Fruit fly (Drosophila melanogaster): ENCODE data around the gene Gbeta5.

Gene Gbeta5

DNA sequence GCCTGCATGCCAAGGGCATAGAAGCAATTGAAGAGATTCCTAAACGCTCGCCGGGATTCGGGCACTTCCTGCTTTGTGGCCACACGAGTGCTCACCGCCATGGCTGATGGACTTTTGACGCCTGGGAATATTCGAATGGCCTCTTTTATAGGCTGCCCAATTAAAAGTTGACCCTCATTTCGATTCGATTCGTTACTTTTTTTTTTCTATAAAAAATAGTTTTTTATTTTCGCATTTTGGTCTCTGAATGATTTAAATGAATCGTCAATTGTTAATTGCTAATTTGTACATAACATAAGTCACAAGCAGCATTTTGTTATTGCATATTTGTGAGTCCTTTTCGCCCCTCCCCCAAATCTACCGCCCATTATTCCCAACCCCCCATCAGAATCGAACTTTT, 13.5 kb upstream of the Gbeta5 start, which contains the start of gene Or7a:
Gene Or7a, minus strand, starts transcription at position 101 of the 400 bp plus-strand sequence.
- TF ChIP-seq HLH3B (GFP tag; IDR thresholded peaks at IDR 0.05) = no peak
- TF ChIP-seq Dll (GFP tag; IDR thresholded peaks at IDR 0.05; ENCODE audit: partially characterized antibody) = no peak

- peak; percentile 52; the same call in 1 of the 2 replicates for TF ChIP-seq Drgx (GFP tag; IDR thresholded peaks at IDR 0.05)
- no peak for TF ChIP-seq odd (GFP tag; optimal IDR thresholded peaks at IDR 0.05)
Measured at dm6 chrX:8163452-8163851, 11.4 kb upstream of the Gbeta5 start.

- no peak for TF ChIP-seq unc-4 (GFP tag; IDR thresholded peaks at IDR 0.05; ENCODE audit: partially characterized antibody)
- peak; percentile 34 for TF ChIP-seq stwl (tag; optimal IDR thresholded peaks at IDR 0.05)
- no peak for TF ChIP-seq CG15479 (GFP tag; optimal IDR thresholded peaks at IDR 0.05)
- no peak for TF ChIP-seq CG14667 (GFP tag; IDR thresholded peaks at IDR 0.05)
- no peak for TF ChIP-seq CG4854 (GFP tag; optimal IDR thresholded peaks at IDR 0.05)
- no peak for TF ChIP-seq CG13296 (GFP tag; optimal IDR thresholded peaks at IDR 0.05)
- TF ChIP-seq sug (tag; optimal IDR thresholded peaks at IDR 0.05) = no peak
- no peak for TF ChIP-seq Bdp1 (GFP tag; optimal IDR thresholded peaks at IDR 0.05)
Measured at dm6 chrX:8162692-8163091, 10.6 kb upstream of the Gbeta5 start, which contains the start of gene CG10761. Gene CG10761 (minus strand): TSS chrX:8162792.

dm6 chrX:8159754-8160153, 7.7 kb upstream of the Gbeta5 start, which contains the start of gene CG15337:
Gene CG15337 (plus strand): TSS chrX:8160054.
- TF ChIP-seq ttk (GFP tag; IDR thresholded peaks at IDR 0.05) (no peak), CG18476 (GFP tag; optimal IDR thresholded peaks at IDR 0.05) (no peak), sisA (GFP tag; IDR thresholded peaks at IDR 0.05) (no peak), NC2β (GFP tag; optimal IDR thresholded peaks at IDR 0.05) (no peak), CG4820 (GFP tag; optimal IDR thresholded peaks at IDR 0.05) (no peak), CG13424 (tag; optimal IDR thresholded peaks at IDR 0.05) (no peak), bsh (GFP tag; optimal IDR thresholded peaks at IDR 0.05) (no peak), Ets65A (GFP tag) (no peak), CG14965 (GFP tag; optimal IDR thresholded peaks at IDR 0.05; ENCODE audit: borderline replicate concordance) (no peak), row (GFP tag; IDR thresholded peaks at IDR 0.05) (no peak), amos (GFP tag; IDR thresholded peaks at IDR 0.05; ENCODE audit: partially characterized antibody) (no peak), eve (GFP tag; optimal IDR thresholded peaks at IDR 0.05) (no peak)

DNA sequence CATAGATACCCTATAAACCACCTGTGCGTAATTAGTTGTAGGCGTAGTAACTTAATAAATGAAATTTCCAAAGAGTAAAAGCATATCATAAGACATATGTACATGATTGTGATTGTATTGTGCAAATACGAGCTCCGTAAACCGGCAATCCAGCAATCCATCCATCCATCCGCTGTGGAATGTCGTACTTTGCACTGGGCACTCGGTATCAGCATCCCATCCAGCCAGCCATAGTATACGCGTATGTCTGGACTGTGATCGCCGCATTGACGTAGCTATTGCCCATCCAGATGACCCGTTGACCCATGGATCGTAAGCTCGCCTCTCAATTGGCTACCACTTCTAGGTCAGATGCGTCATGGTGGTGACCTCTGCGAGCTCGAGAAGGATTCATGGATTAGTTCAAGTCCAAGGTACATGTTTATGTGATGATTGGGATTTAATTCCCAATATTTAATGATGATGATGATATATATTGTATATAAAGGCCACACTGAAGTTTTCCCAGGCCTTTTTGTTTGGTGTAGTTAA, 6.9 kb upstream of the Gbeta5 start:
- TF ChIP-seq CG34376 (GFP tag; optimal IDR thresholded peaks at IDR 0.05) (peak; percentile 28), bsh (GFP tag; optimal IDR thresholded peaks at IDR 0.05) (peak in 1 of 2 experiments; percentile 56), CG8281 (tag; optimal IDR thresholded peaks at IDR 0.05) (peak; percentile 60), Med (GFP tag) (peak; percentile 42), D19B (GFP tag; optimal IDR thresholded peaks at IDR 0.05) (peak; percentile 18), nom (GFP tag; optimal IDR thresholded peaks at IDR 0.05) (peak; percentile 96), Taf1 (GFP tag; IDR thresholded peaks at IDR 0.05) (no peak), CrebB (tag; optimal IDR thresholded peaks at IDR 0.05) (no peak)

dm6 chrX:8157294-8157693, 5.2 kb upstream of the Gbeta5 start, which contains the start of the genes Traf6 and GIIIspla2:
Gene Traf6 (minus strand): TSS chrX:8157386.
Gene GIIIspla2 (plus strand): TSS chrX:8157628.
- TF ChIP-seq nerfin-1 (tag; optimal IDR thresholded peaks at IDR 0.05) = peak; percentile 48
- peak; percentile 71 to 72 for TF ChIP-seq dpn (GFP tag; optimal IDR thresholded peaks at IDR 0.05)
- no peak for TF ChIP-seq D (optimal IDR thresholded peaks at IDR 0.05)
- peak; percentile 51 for TF ChIP-seq D (GFP tag; optimal IDR thresholded peaks at IDR 0.05)
- TF ChIP-seq CG15514 (GFP tag; optimal IDR thresholded peaks at IDR 0.05) = peak; percentile 92
- TF ChIP-seq CG33557 (GFP tag; optimal IDR thresholded peaks at IDR 0.05) = peak; percentile 57
- TF ChIP-seq Blimp-1 (GFP tag; optimal IDR thresholded peaks at IDR 0.05) = no peak
- peak; percentile 67 for TF ChIP-seq Dek (tag; optimal IDR thresholded peaks at IDR 0.05)
- TF ChIP-seq trem (tag; optimal IDR thresholded peaks at IDR 0.05) = peak; percentile 83
- peak; percentile 66 for TF ChIP-seq CG16815 (GFP tag; optimal IDR thresholded peaks at IDR 0.05)
- peak; percentile 8 for TF ChIP-seq CG2875 (GFP tag; optimal IDR thresholded peaks at IDR 0.05)
- 0 out of 2 replicates have a peak, but pooled peaks have one; percentile 25 for TF ChIP-seq unc-4 (GFP tag; IDR thresholded peaks at IDR 0.05; ENCODE audit: partially characterized antibody)

Data from whole organism, embryonic.